Worm (Caenorhabditis elegans) whole organism, L4 larva: Measurements from ENCODE around the gene rmd-1.

Source experiments
- D1046.2 ChIP-seq: fragments of 200-800 bp; sonication (Bioruptor generic); IDR thresholded peaks from 2 replicates; pipeline ENCODE4 v1.3.6; 2022; ENCODE audit warnings: missing genetic modification characterization, missing compliant biosample characterization
- F49E8.2 ChIP-seq: sonication (generic microtip); optimal IDR thresholded peaks from 2 replicates; lab custom pipeline; 2016; ENCODE audit warnings: missing compliant biosample characterization, mild to moderate bottlenecking, missing genetic modification characterization, borderline replicate concordance
- Y5F2A.4 ChIP-seq: fragments of 200-800 bp; sonication (Bioruptor generic); optimal IDR thresholded peaks from 2 replicates; lab custom pipeline; 2018; ENCODE audit warnings: mild to moderate bottlenecking, missing genetic modification characterization, missing compliant biosample characterization
- ZK546.5 ChIP-seq, 2 experiments: sonication (generic microtip); optimal IDR thresholded peaks; 2 replicates each; lab custom pipeline; 2017; ENCODE audit warnings: missing biosample characterization in 2 of 2, missing genetic modification characterization in 2 of 2
- aha-1 ChIP-seq: fragments of 150-350 bp; peaks from one replicate; lab custom pipeline; 2014; ENCODE audit warnings: missing biosample characterization, missing genetic modification characterization
- arid-1 ChIP-seq: fragments of 200-800 bp; sonication (Bioruptor generic); conservative IDR thresholded peaks from 2 replicates; pipeline ENCODE4 v1.3.6; 2022; ENCODE audit warnings: missing genetic modification reagents, missing genetic modification characterization, missing compliant biosample characterization
- attf-4 ChIP-seq: sonication (generic microtip); optimal IDR thresholded peaks from 3 replicates; lab custom pipeline; 2017; ENCODE audit warnings: missing biosample characterization, missing genetic modification characterization
- ceh-20 ChIP-seq: fragments of 200-800 bp; sonication (Bioruptor generic); IDR thresholded peaks from 2 replicates; pipeline ENCODE4 v1.3.6; 2022; ENCODE audit warnings: missing genetic modification reagents, missing genetic modification characterization, missing compliant biosample characterization
- cey-2 ChIP-seq: sonication (generic microtip); optimal IDR thresholded peaks from 3 replicates; lab custom pipeline; 2017; ENCODE audit warnings: missing genetic modification characterization, mild to moderate bottlenecking, missing compliant biosample characterization, antibody characterized with exemption, borderline replicate concordance; ENCODE audit not compliant: insufficient read depth
- ctbp-1 ChIP-seq: fragments of 200-800 bp; sonication (Bioruptor generic); IDR thresholded peaks from 2 replicates; pipeline ENCODE4 v1.3.6; 2022; ENCODE audit warnings: missing genetic modification reagents, missing genetic modification characterization, missing compliant biosample characterization
- daf-16 ChIP-seq, 3 experiments: sonication (generic microtip); optimal IDR thresholded peaks; 2 replicates each; lab custom pipeline; 2016 to 2017; ENCODE audit warnings: missing genetic modification characterization in 3 of 3, missing genetic modification reagents in 3 of 3, mild to moderate bottlenecking in 2 of 3, missing compliant biosample characterization in 2 of 3, missing biosample characterization in 1 of 3, moderate library complexity in 1 of 3
- dmd-6 ChIP-seq: fragments of 200-800 bp; sonication (Bioruptor generic); IDR thresholded peaks from 2 replicates; pipeline ENCODE4 v1.3.6; 2022; ENCODE audit warnings: missing genetic modification reagents, missing genetic modification characterization, missing compliant biosample characterization
- dmd-8 ChIP-seq: fragments of 200-800 bp; sonication (Bioruptor generic); IDR thresholded peaks from 2 replicates; pipeline ENCODE4 v1.3.6; 2022; ENCODE audit warnings: missing genetic modification characterization, missing compliant biosample characterization
- dmd-9 ChIP-seq: fragments of 200-800 bp; sonication (Bioruptor generic); IDR thresholded peaks from 2 replicates; pipeline ENCODE4 v1.3.6; 2022; ENCODE audit warnings: missing genetic modification reagents, missing genetic modification characterization, missing compliant biosample characterization
- dve-1 ChIP-seq: sonication (generic microtip); optimal IDR thresholded peaks from 2 replicates; lab custom pipeline; 2017; ENCODE audit warnings: antibody characterized with exemption, mild to moderate bottlenecking, missing genetic modification characterization, missing compliant biosample characterization; ENCODE audit not compliant: insufficient read depth
- fkh-10 ChIP-seq: fragments of 150-350 bp; optimal IDR thresholded peaks from 2 replicates; lab custom pipeline; 2014; ENCODE audit warnings: missing biosample characterization, missing genetic modification reagents, missing genetic modification characterization
- fos-1 ChIP-seq: fragments of 150-350 bp; optimal IDR thresholded peaks from 2 replicates; lab custom pipeline; 2014; ENCODE audit warnings: missing biosample characterization, missing genetic modification characterization
- hlh-11 ChIP-seq: fragments of 200-800 bp; sonication (Bioruptor generic); optimal IDR thresholded peaks from 2 replicates; lab custom pipeline; 2018; ENCODE audit warnings: mild to moderate bottlenecking, missing genetic modification characterization, missing compliant biosample characterization
- hlh-30 ChIP-seq: sonication (generic microtip); optimal IDR thresholded peaks from 2 replicates; lab custom pipeline; 2017; ENCODE audit warnings: antibody characterized with exemption, mild to moderate bottlenecking, missing genetic modification characterization, missing compliant biosample characterization; ENCODE audit not compliant: insufficient read depth
- jun-1 ChIP-seq: fragments of 150-350 bp; optimal IDR thresholded peaks from 2 replicates; lab custom pipeline; 2014; ENCODE audit warnings: missing biosample characterization, missing genetic modification reagents, missing genetic modification characterization
- lim-7 ChIP-seq: fragments of 200-800 bp; sonication (Bioruptor generic); IDR thresholded peaks from 2 replicates; pipeline ENCODE4 v1.3.6; 2022; ENCODE audit warnings: missing genetic modification characterization, missing compliant biosample characterization
- lin-29 ChIP-seq: fragments of 200-800 bp; sonication (Bioruptor generic); IDR thresholded peaks from 2 replicates; pipeline ENCODE4 v1.3.6; 2022; ENCODE audit warnings: missing genetic modification reagents, missing genetic modification characterization, missing compliant biosample characterization
- lin-38 ChIP-seq: fragments of 200-800 bp; sonication (Bioruptor generic); IDR thresholded peaks from 2 replicates; pipeline ENCODE4 v1.3.6; 2022; ENCODE audit warnings: missing genetic modification reagents, missing genetic modification characterization, missing compliant biosample characterization
- lin-39 ChIP-seq: fragments of 150-350 bp; optimal IDR thresholded peaks from 2 replicates; lab custom pipeline; 2014; ENCODE audit warnings: missing biosample characterization, missing genetic modification reagents, missing genetic modification characterization
- lsy-2 ChIP-seq, 2 experiments: fragments of 150-350 bp in 1 of 2; sonication (generic microtip) in 1 of 2; optimal IDR thresholded peaks; 2 replicates each; lab custom pipeline; 2014 to 2017; ENCODE audit warnings: missing biosample characterization in 2 of 2, missing genetic modification characterization in 2 of 2
- mdt-29 ChIP-seq: fragments of 200-800 bp; sonication (Bioruptor generic); IDR thresholded peaks from 2 replicates; pipeline ENCODE4 v1.3.6; 2022; ENCODE audit warnings: missing genetic modification reagents, missing genetic modification characterization, missing compliant biosample characterization
- mxl-2 ChIP-seq: fragments of 200-800 bp; sonication (Bioruptor generic); conservative IDR thresholded peaks from 2 replicates; pipeline ENCODE4 v1.3.6; 2022; ENCODE audit warnings: missing genetic modification reagents, missing genetic modification characterization, missing compliant biosample characterization
- nhr-102 ChIP-seq: sonication (generic microtip); optimal IDR thresholded peaks from 2 replicates; lab custom pipeline; 2016; ENCODE audit warnings: mild to moderate bottlenecking, missing genetic modification characterization, moderate library complexity, missing compliant biosample characterization
- nhr-11 ChIP-seq: fragments of 150-350 bp; optimal IDR thresholded peaks from 2 replicates; lab custom pipeline; 2014; ENCODE audit warnings: missing biosample characterization, missing genetic modification characterization
- nhr-237 ChIP-seq: sonication (generic microtip); optimal IDR thresholded peaks from 2 replicates; lab custom pipeline; 2017; ENCODE audit warnings: missing biosample characterization, missing genetic modification characterization
- nhr-28 ChIP-seq: fragments of 150-350 bp; optimal IDR thresholded peaks from 2 replicates; lab custom pipeline; 2014; ENCODE audit warnings: missing biosample characterization, missing genetic modification characterization
- nhr-77 ChIP-seq: fragments of 150-350 bp; optimal IDR thresholded peaks from 2 replicates; lab custom pipeline; 2014; ENCODE audit warnings: missing biosample characterization, missing genetic modification characterization
- pha-4 ChIP-seq, 2 experiments: fragments of 150-350 bp in 1 of 2; fragments of 200-800 bp in 1 of 2; sonication (Bioruptor generic) in 1 of 2; IDR thresholded peaks in 1 of 2; optimal IDR thresholded peaks in 1 of 2; 2 replicates each; pipeline versions ENCODE4 v1.3.6 to Lab custom; 2014 to 2022; ENCODE audit warnings: missing genetic modification characterization in 2 of 2, missing genetic modification reagents in 2 of 2, missing biosample characterization in 1 of 2, missing compliant biosample characterization in 1 of 2
- php-3 ChIP-seq: fragments of 200-800 bp; sonication (Bioruptor generic); IDR thresholded peaks from 2 replicates; pipeline ENCODE4 v1.3.6; 2022; ENCODE audit warnings: missing genetic modification reagents, missing genetic modification characterization, missing compliant biosample characterization
- pqm-1 ChIP-seq: sonication (generic microtip); optimal IDR thresholded peaks from 2 replicates; lab custom pipeline; 2017; ENCODE audit warnings: missing biosample characterization, missing genetic modification characterization
- sdz-12 ChIP-seq: fragments of 200-800 bp; sonication (Bioruptor generic); optimal IDR thresholded peaks from 2 replicates; lab custom pipeline; 2018; ENCODE audit warnings: mild to moderate bottlenecking, missing genetic modification characterization, missing compliant biosample characterization
- spr-3 ChIP-seq: fragments of 200-800 bp; sonication (Bioruptor generic); optimal IDR thresholded peaks from 2 replicates; lab custom pipeline; 2018; ENCODE audit warnings: mild to moderate bottlenecking, missing genetic modification characterization, missing compliant biosample characterization
- zag-1 ChIP-seq: fragments of 150-350 bp; optimal IDR thresholded peaks from 2 replicates; lab custom pipeline; 2014; ENCODE audit warnings: missing biosample characterization, missing genetic modification characterization
- zfp-2 ChIP-seq: sonication (generic microtip); optimal IDR thresholded peaks from 2 replicates; lab custom pipeline; 2016; ENCODE audit warnings: mild to moderate bottlenecking, missing genetic modification characterization, missing compliant biosample characterization
- zip-2 ChIP-seq: fragments of 150-350 bp; optimal IDR thresholded peaks from 2 replicates; lab custom pipeline; 2014; ENCODE audit warnings: missing biosample characterization, missing genetic modification characterization
- ztf-11 ChIP-seq: fragments of 150-350 bp; optimal IDR thresholded peaks from 2 replicates; lab custom pipeline; 2014; ENCODE audit warnings: missing biosample characterization, missing genetic modification characterization
- ztf-7 ChIP-seq: fragments of 150-350 bp; optimal IDR thresholded peaks from 2 replicates; lab custom pipeline; 2014; ENCODE audit warnings: missing biosample characterization, missing genetic modification characterization

Gene rmd-1

DNA sequence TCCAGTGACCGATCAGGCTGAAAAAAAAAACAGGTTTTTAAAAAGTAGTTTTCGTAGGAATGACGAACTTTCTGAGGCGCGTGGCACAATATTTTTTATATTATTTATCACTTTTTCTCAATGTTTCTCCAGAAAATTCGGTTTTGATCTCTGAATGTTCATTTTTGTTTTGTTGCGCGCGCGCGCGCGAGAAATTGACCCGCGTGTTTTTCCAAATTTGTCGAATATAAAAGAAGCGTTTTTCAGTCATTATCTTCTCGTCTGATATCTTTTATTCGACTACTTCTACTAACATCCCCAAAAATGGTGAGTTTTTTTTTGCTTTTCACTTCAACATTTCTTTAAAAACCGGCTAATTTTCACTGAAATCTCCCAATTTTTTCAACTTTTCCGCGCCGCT is at the start of gene rmd-1:
TSS of gene rmd-1 (plus strand) at position 247 of the 400 bp plus-strand sequence.
- TF ChIP-seq nhr-102 (tag; lab: Kevin White, UChicago) (no peak), lin-38 (GFP tag; lab: Robert Waterston, UW) (peak; percentile 51)

DNA sequence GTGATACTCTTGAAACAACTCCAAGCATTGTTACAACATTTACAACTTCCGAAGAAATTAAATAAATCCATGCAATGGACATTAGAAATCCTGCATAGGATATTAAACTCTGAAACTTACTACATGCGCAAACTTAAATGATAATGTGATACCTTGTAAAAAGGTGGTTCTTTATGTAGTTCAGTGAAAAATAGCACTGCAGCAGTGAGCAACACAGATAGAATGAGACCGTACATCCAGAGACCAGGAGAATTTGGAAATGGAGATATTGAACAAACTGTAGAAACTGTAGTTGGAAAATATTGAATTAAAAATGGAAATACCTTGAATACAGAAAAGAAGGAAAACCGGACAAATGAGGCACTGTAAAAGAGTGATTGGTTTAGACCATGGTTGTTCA is 47.7 kb upstream of the rmd-1 start:
- TF ChIP-seq dmd-8: no peak
- peak; percentile 93 for TF ChIP-seq aha-1 (tag; lab: Kevin White, UChicago)

DNA sequence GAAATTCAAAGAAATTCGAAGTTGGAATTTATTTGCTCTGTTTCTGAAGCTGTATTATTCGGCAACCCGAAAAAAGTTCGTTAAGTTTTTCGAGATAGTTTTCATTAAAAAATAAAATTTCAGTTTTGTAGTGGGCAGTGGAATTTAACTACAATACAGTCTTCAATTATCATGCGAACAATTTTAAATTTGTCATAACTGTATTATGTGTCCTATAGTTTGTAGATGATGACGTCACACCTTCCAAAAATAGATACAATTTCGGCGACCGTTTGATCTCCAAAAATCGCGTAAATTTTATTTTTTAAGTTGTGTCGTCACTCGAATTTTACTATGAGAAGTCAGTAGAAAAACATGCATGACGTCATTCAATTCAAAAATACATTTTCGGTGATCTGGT is 45.7 kb upstream of the rmd-1 start:
- TF ChIP-seq arid-1 (GFP tag; lab: Robert Waterston, UW) (no peak), dmd-9 (GFP tag; lab: Robert Waterston, UW) (no peak), aha-1 (tag; lab: Kevin White, UChicago) (peak; percentile 84), nhr-28 (tag; lab: Kevin White, UChicago) (peak; percentile 51), ctbp-1 (GFP tag; lab: Robert Waterston, UW) (no peak), jun-1 (tag; lab: Kevin White, UChicago) (no peak)

DNA sequence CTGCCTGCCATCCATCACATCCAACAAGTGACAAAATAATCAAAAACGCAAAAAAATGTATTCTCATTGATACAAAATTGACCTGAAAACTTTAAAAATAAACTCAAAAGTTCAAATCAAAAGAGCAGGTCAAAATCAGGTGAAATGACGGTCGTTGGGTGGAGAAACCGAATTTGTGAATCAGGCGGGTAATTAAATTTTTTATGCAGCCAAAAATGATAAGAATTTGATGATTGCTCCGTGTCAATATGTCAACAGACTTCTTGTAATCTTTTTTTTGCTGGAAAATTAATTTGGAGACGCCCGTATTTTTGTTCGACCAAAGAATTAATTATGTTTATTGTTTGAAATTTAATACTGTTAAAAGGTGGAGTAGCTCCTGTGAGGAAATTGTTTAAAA is 45.0 kb upstream of the rmd-1 start, which contains the start of gene ncx-6:
TSS of gene ncx-6 (minus strand) at position 88 of the 400 bp plus-strand sequence.
- TF ChIP-seq fkh-10 (GFP tag; lab: Kevin White, UChicago): no peak
- TF ChIP-seq pha-4 (GFP tag; IDR thresholded peaks at IDR 0.05; lab: Robert Waterston, UW): no peak
- no peak for TF ChIP-seq pha-4 (tag; optimal IDR thresholded peaks at IDR 0.05; lab: Kevin White, UChicago)
- peak; percentile 40 for TF ChIP-seq hlh-30 (tag; lab: Kevin White, UChicago)
- peak; percentile 73 for TF ChIP-seq php-3 (GFP tag; lab: Robert Waterston, UW)
- TF ChIP-seq nhr-77: peak; percentile 60
- TF ChIP-seq nhr-237 (tag; lab: Kevin White, UChicago): no peak
- peak; percentile 2 for TF ChIP-seq hlh-11
- TF ChIP-seq spr-3 (GFP tag; lab: Kevin White, UChicago): no peak
- peak; percentile 61 for TF ChIP-seq dmd-6 (GFP tag; lab: Robert Waterston, UW)
- no peak for TF ChIP-seq F49E8.2 (tag; lab: Kevin White, UChicago)
- TF ChIP-seq ceh-20 (GFP tag; lab: Robert Waterston, UW): no peak
- TF ChIP-seq sdz-12 (GFP tag; lab: Kevin White, UChicago): no peak
- no peak for TF ChIP-seq zfp-2 (tag; lab: Kevin White, UChicago)
- TF ChIP-seq mxl-2 (GFP tag; lab: Robert Waterston, UW): no peak
- no peak for TF ChIP-seq daf-16 (GFP tag; optimal IDR thresholded peaks at IDR 0.05; lab: Kevin White, UChicago)
- TF ChIP-seq daf-16 (tag; optimal IDR thresholded peaks at IDR 0.05; lab: Kevin White, UChicago): peak; percentile 83
- no peak for TF ChIP-seq arid-1 (GFP tag; lab: Robert Waterston, UW)
- TF ChIP-seq dve-1: peak; percentile 63
- no peak for TF ChIP-seq lsy-2 (tag; optimal IDR thresholded peaks at IDR 0.05; lab: Kevin White, UChicago)
- TF ChIP-seq lim-7 (GFP tag; lab: Robert Waterston, UW): no peak
- no peak for TF ChIP-seq fos-1
- no peak for TF ChIP-seq attf-4
- TF ChIP-seq mdt-29: no peak
- no peak for TF ChIP-seq Y5F2A.4

DNA sequence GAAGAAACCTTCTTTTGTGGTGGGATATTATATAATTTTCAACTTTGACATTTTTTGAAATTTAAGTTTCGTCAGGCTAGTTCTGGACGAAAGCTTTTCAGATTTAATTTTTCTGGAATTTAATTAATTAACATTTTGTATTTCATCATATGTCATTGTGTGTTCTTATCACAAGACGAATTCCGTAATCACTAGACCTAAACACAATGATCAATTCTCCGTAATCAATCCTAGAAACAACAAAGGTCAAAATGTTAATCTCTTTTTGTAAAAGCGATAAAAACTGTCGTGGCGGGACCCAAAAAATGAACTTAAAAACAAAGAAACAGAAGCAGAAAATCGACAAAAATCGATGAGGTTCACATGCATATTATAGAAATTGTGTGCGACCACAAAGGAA is 44.2 kb upstream of the rmd-1 start:
- TF ChIP-seq cey-2 (tag; lab: Kevin White, UChicago) (no peak), pqm-1 (tag; lab: Kevin White, UChicago) (peak; percentile 13), ztf-7 (tag; lab: Kevin White, UChicago) (peak; percentile 61), dmd-6 (GFP tag; lab: Robert Waterston, UW) (peak; percentile 62), lin-29 (no peak), ceh-20 (GFP tag; lab: Robert Waterston, UW) (no peak), daf-16 (GFP tag; optimal IDR thresholded peaks at IDR 0.05; lab: Kevin White, UChicago) (no peak), daf-16 (tag; optimal IDR thresholded peaks at IDR 0.05; lab: Kevin White, UChicago) (peak; percentile 53), nhr-11 (no peak), fos-1 (no peak), ztf-11 (tag; lab: Kevin White, UChicago) (no peak), pha-4 (GFP tag; IDR thresholded peaks at IDR 0.05; lab: Robert Waterston, UW) (no peak), pha-4 (tag; optimal IDR thresholded peaks at IDR 0.05; lab: Kevin White, UChicago) (no peak), ZK546.5 (tag; optimal IDR thresholded peaks at IDR 0.05; lab: Kevin White, UChicago) (no peak), jun-1 (tag; lab: Kevin White, UChicago) (no peak), zag-1 (tag; lab: Kevin White, UChicago) (no peak), D1046.2 (GFP tag; lab: Robert Waterston, UW) (no peak), lin-39 (tag; lab: Kevin White, UChicago) (no peak), spr-3 (GFP tag; lab: Kevin White, UChicago) (no peak), dve-1 (peak; percentile 73), zip-2 (tag; lab: Kevin White, UChicago) (no peak), nhr-28 (tag; lab: Kevin White, UChicago) (peak; percentile 49), dmd-8 (no peak)
